Worm (Caenorhabditis elegans) whole organism, L4 larva: Measurements from ENCODE around the gene rpi-2.

Experiments
- D1046.2 ChIP-seq: fragments of 200-800 bp; sonication (Bioruptor generic); IDR thresholded peaks from 2 replicates; pipeline ENCODE4 v1.3.6; 2022; ENCODE audit warnings: missing genetic modification characterization, missing compliant biosample characterization
- F26F4.8 ChIP-seq: fragments of 200-800 bp; sonication (Bioruptor generic); conservative IDR thresholded peaks from 2 replicates; pipeline ENCODE4 v1.3.6; 2022; ENCODE audit warnings: missing genetic modification characterization, missing compliant biosample characterization
- R02D3.7 ChIP-seq: fragments of 150-350 bp; sonication (generic microtip); optimal IDR thresholded peaks from 3 replicates; lab custom pipeline; 2014; ENCODE audit warnings: missing biosample characterization, missing genetic modification characterization
- T26A8.4 ChIP-seq: fragments of 200-800 bp; sonication (Bioruptor generic); IDR thresholded peaks from 2 replicates; pipeline ENCODE4 v1.3.6; 2022; ENCODE audit warnings: missing genetic modification characterization, missing compliant biosample characterization
- Y105C5A.15 ChIP-seq: fragments of 200-800 bp; sonication (Bioruptor generic); IDR thresholded peaks from 2 replicates; pipeline ENCODE4 v1.3.6; 2022; ENCODE audit warnings: missing genetic modification characterization, missing compliant biosample characterization
- Y48G9A.11 ChIP-seq: fragments of 200-800 bp; sonication (Bioruptor generic); IDR thresholded peaks from 2 replicates; pipeline ENCODE4 v1.3.6; 2022; ENCODE audit warnings: missing genetic modification reagents, missing genetic modification characterization, missing compliant biosample characterization
- ZK337.2 ChIP-seq: fragments of 200-800 bp; sonication (Bioruptor generic); IDR thresholded peaks from 2 replicates; pipeline ENCODE4 v1.3.6; 2022; ENCODE audit warnings: missing genetic modification reagents, missing genetic modification characterization, missing compliant biosample characterization
- aha-1 ChIP-seq: fragments of 150-350 bp; peaks from one replicate; lab custom pipeline; 2014; ENCODE audit warnings: missing biosample characterization, missing genetic modification characterization
- ama-1 ChIP-seq: fragments of 150-350 bp; optimal IDR thresholded peaks from 2 replicates; lab custom pipeline; 2014; ENCODE audit warnings: inconsistent platforms, mixed read lengths
- ceh-44 ChIP-seq: fragments of 200-800 bp; sonication (Bioruptor generic); IDR thresholded peaks from 2 replicates; pipeline ENCODE4 v1.3.6; 2022; ENCODE audit warnings: missing genetic modification reagents, missing genetic modification characterization, missing compliant biosample characterization
- ceh-82 ChIP-seq: sonication (generic microtip); optimal IDR thresholded peaks from 2 replicates; lab custom pipeline; 2017; ENCODE audit warnings: missing biosample characterization, missing genetic modification characterization
- ces-1 ChIP-seq: fragments of 150-350 bp; sonication (generic microtip); optimal IDR thresholded peaks from 4 replicates; lab custom pipeline; 2014; ENCODE audit warnings: missing biosample characterization, missing genetic modification reagents, missing genetic modification characterization
- daf-12 ChIP-seq: fragments of 150-350 bp; optimal IDR thresholded peaks from 2 replicates; lab custom pipeline; 2014; ENCODE audit warnings: missing biosample characterization, missing genetic modification reagents, missing genetic modification characterization
- daf-19 ChIP-seq: fragments of 200-800 bp; sonication (Bioruptor generic); conservative IDR thresholded peaks from 2 replicates; pipeline ENCODE4 v1.3.6; 2022; ENCODE audit warnings: missing genetic modification characterization, missing compliant biosample characterization
- daf-8 ChIP-seq: fragments of 200-800 bp; sonication (Bioruptor generic); IDR thresholded peaks from 2 replicates; pipeline ENCODE4 v1.3.6; 2022; ENCODE audit warnings: missing genetic modification characterization, missing compliant biosample characterization
- dmd-8 ChIP-seq: fragments of 200-800 bp; sonication (Bioruptor generic); IDR thresholded peaks from 2 replicates; pipeline ENCODE4 v1.3.6; 2022; ENCODE audit warnings: missing genetic modification characterization, missing compliant biosample characterization
- dpl-1 ChIP-seq: fragments of 150-350 bp; optimal IDR thresholded peaks from 2 replicates; lab custom pipeline; 2014; ENCODE audit warnings: missing biosample characterization, missing genetic modification reagents, missing genetic modification characterization
- duxl-1 ChIP-seq: sonication (generic microtip); optimal IDR thresholded peaks from 2 replicates; lab custom pipeline; 2016; ENCODE audit warnings: mild to moderate bottlenecking, missing genetic modification characterization, moderate library complexity, missing compliant biosample characterization; ENCODE audit not compliant: poor library complexity
- dve-1 ChIP-seq: sonication (generic microtip); optimal IDR thresholded peaks from 2 replicates; lab custom pipeline; 2017; ENCODE audit warnings: antibody characterized with exemption, mild to moderate bottlenecking, missing genetic modification characterization, missing compliant biosample characterization; ENCODE audit not compliant: insufficient read depth
- egl-27 ChIP-seq: sonication (generic microtip); optimal IDR thresholded peaks from 3 replicates; lab custom pipeline; 2017; ENCODE audit warnings: missing biosample characterization, missing genetic modification reagents, missing genetic modification characterization
- egl-43 ChIP-seq: fragments of 200-800 bp; sonication (Bioruptor generic); IDR thresholded peaks from 2 replicates; pipeline ENCODE4 v1.3.6; 2022; ENCODE audit warnings: missing genetic modification reagents, missing genetic modification characterization, missing compliant biosample characterization
- fkh-10 ChIP-seq: fragments of 150-350 bp; optimal IDR thresholded peaks from 2 replicates; lab custom pipeline; 2014; ENCODE audit warnings: missing biosample characterization, missing genetic modification reagents, missing genetic modification characterization
- fos-1 ChIP-seq: fragments of 150-350 bp; optimal IDR thresholded peaks from 2 replicates; lab custom pipeline; 2014; ENCODE audit warnings: missing biosample characterization, missing genetic modification characterization
- hlh-11 ChIP-seq: fragments of 200-800 bp; sonication (Bioruptor generic); optimal IDR thresholded peaks from 2 replicates; lab custom pipeline; 2018; ENCODE audit warnings: mild to moderate bottlenecking, missing genetic modification characterization, missing compliant biosample characterization
- hlh-30 ChIP-seq: sonication (generic microtip); optimal IDR thresholded peaks from 2 replicates; lab custom pipeline; 2017; ENCODE audit warnings: antibody characterized with exemption, mild to moderate bottlenecking, missing genetic modification characterization, missing compliant biosample characterization; ENCODE audit not compliant: insufficient read depth
- lim-7 ChIP-seq: fragments of 200-800 bp; sonication (Bioruptor generic); IDR thresholded peaks from 2 replicates; pipeline ENCODE4 v1.3.6; 2022; ENCODE audit warnings: missing genetic modification characterization, missing compliant biosample characterization
- lin-15B ChIP-seq: fragments of 150-350 bp; sonication (generic microtip); optimal IDR thresholded peaks from 3 replicates; lab custom pipeline; 2014; ENCODE audit warnings: missing biosample characterization, missing genetic modification characterization
- lin-38 ChIP-seq: fragments of 200-800 bp; sonication (Bioruptor generic); IDR thresholded peaks from 2 replicates; pipeline ENCODE4 v1.3.6; 2022; ENCODE audit warnings: missing genetic modification reagents, missing genetic modification characterization, missing compliant biosample characterization
- madf-5 ChIP-seq, 2 experiments: fragments of 200-800 bp; sonication (Bioruptor generic); IDR thresholded peaks; 2 replicates each; pipeline ENCODE4 v1.3.6; 2022; ENCODE audit warnings: missing compliant biosample characterization in 2 of 2, missing genetic modification characterization in 2 of 2
- madf-9 ChIP-seq: fragments of 200-800 bp; sonication (Bioruptor generic); conservative IDR thresholded peaks from 2 replicates; pipeline ENCODE4 v1.3.6; 2022; ENCODE audit warnings: missing genetic modification reagents, missing genetic modification characterization, missing compliant biosample characterization
- mep-1 ChIP-seq: fragments of 150-350 bp; sonication (generic microtip); optimal IDR thresholded peaks from 3 replicates; lab custom pipeline; 2014; ENCODE audit warnings: missing biosample characterization, missing genetic modification characterization
- mes-2 ChIP-seq: sonication (generic microtip); optimal IDR thresholded peaks from 2 replicates; lab custom pipeline; 2016; ENCODE audit warnings: missing genotype, mild to moderate bottlenecking, missing genetic modification characterization, missing compliant biosample characterization; ENCODE audit not compliant: poor library complexity, severe bottlenecking
- nhr-111 ChIP-seq: fragments of 200-800 bp; sonication (Bioruptor generic); optimal IDR thresholded peaks from 2 replicates; lab custom pipeline; 2018; ENCODE audit warnings: mild to moderate bottlenecking, missing genetic modification characterization, missing compliant biosample characterization
- nhr-237 ChIP-seq: sonication (generic microtip); optimal IDR thresholded peaks from 2 replicates; lab custom pipeline; 2017; ENCODE audit warnings: missing biosample characterization, missing genetic modification characterization
- nhr-42 ChIP-seq: fragments of 200-800 bp; sonication (Bioruptor generic); IDR thresholded peaks from 2 replicates; pipeline ENCODE4 v1.3.6; 2022; ENCODE audit warnings: missing genetic modification characterization, missing compliant biosample characterization
- nhr-76 ChIP-seq: fragments of 150-350 bp; optimal IDR thresholded peaks from 2 replicates; lab custom pipeline; 2014; ENCODE audit warnings: missing biosample characterization, missing genetic modification characterization
- nhr-77 ChIP-seq: fragments of 150-350 bp; optimal IDR thresholded peaks from 2 replicates; lab custom pipeline; 2014; ENCODE audit warnings: missing biosample characterization, missing genetic modification characterization
- pha-4 ChIP-seq, 2 experiments: fragments of 150-350 bp in 1 of 2; fragments of 200-800 bp in 1 of 2; sonication (Bioruptor generic) in 1 of 2; IDR thresholded peaks in 1 of 2; optimal IDR thresholded peaks in 1 of 2; 2 replicates each; pipeline versions ENCODE4 v1.3.6 to Lab custom; 2014 to 2022; ENCODE audit warnings: missing genetic modification characterization in 2 of 2, missing genetic modification reagents in 2 of 2, missing biosample characterization in 1 of 2, missing compliant biosample characterization in 1 of 2
- rbr-2 ChIP-seq: sonication (generic microtip); optimal IDR thresholded peaks from 2 replicates; lab custom pipeline; 2016; ENCODE audit warnings: missing genotype, missing genetic modification characterization, missing compliant biosample characterization
- set-16 ChIP-seq: fragments of 200-800 bp; sonication (Bioruptor generic); IDR thresholded peaks from 2 replicates; pipeline ENCODE4 v1.3.6; 2022; ENCODE audit warnings: missing genetic modification reagents, missing genetic modification characterization, missing compliant biosample characterization
- skn-1 ChIP-seq: fragments of 150-350 bp; optimal IDR thresholded peaks from 2 replicates; lab custom pipeline; 2014; ENCODE audit warnings: missing biosample characterization, missing genetic modification characterization
- snpc-1.2 ChIP-seq: fragments of 200-800 bp; sonication (Bioruptor generic); IDR thresholded peaks from 2 replicates; pipeline ENCODE4 v1.3.6; 2022; ENCODE audit warnings: missing genetic modification reagents, missing genetic modification characterization, missing compliant biosample characterization
- tag-97 ChIP-seq: fragments of 200-800 bp; sonication (Bioruptor generic); IDR thresholded peaks from 2 replicates; pipeline ENCODE4 v1.3.6; 2022; ENCODE audit warnings: missing genetic modification characterization, missing compliant biosample characterization
- unc-39 ChIP-seq: sonication (generic microtip); optimal IDR thresholded peaks from 2 replicates; lab custom pipeline; 2017; ENCODE audit warnings: missing biosample characterization, missing genetic modification characterization
- unc-62 ChIP-seq, 3 experiments: fragments of 150-350 bp in 1 of 3; sonication (generic microtip); optimal IDR thresholded peaks in 2 of 3; peaks in 1 of 3; 1 replicate in 1 of 3; 2 replicates in 2 of 3; lab custom pipeline; 2014 to 2017; ENCODE audit warnings: missing biosample characterization in 3 of 3, missing genetic modification characterization in 3 of 3, missing genetic modification reagents in 3 of 3, missing genotype in 1 of 3
- zag-1 ChIP-seq: fragments of 150-350 bp; optimal IDR thresholded peaks from 2 replicates; lab custom pipeline; 2014; ENCODE audit warnings: missing biosample characterization, missing genetic modification characterization
- zfp-2 ChIP-seq: sonication (generic microtip); optimal IDR thresholded peaks from 2 replicates; lab custom pipeline; 2016; ENCODE audit warnings: mild to moderate bottlenecking, missing genetic modification characterization, missing compliant biosample characterization
- zfp-3 ChIP-seq: fragments of 200-800 bp; sonication (Bioruptor generic); conservative IDR thresholded peaks from 2 replicates; pipeline ENCODE4 v1.3.6; 2022; ENCODE audit warnings: missing genetic modification reagents, missing genetic modification characterization, missing compliant biosample characterization
- zip-11 ChIP-seq: fragments of 200-800 bp; sonication (Bioruptor generic); IDR thresholded peaks from 2 replicates; pipeline ENCODE4 v1.3.6; 2022; ENCODE audit warnings: missing genetic modification characterization, missing compliant biosample characterization
- zip-2 ChIP-seq: fragments of 150-350 bp; optimal IDR thresholded peaks from 2 replicates; lab custom pipeline; 2014; ENCODE audit warnings: missing biosample characterization, missing genetic modification characterization
- ztf-7 ChIP-seq: fragments of 150-350 bp; optimal IDR thresholded peaks from 2 replicates; lab custom pipeline; 2014; ENCODE audit warnings: missing biosample characterization, missing genetic modification characterization

Gene rpi-2

DNA sequence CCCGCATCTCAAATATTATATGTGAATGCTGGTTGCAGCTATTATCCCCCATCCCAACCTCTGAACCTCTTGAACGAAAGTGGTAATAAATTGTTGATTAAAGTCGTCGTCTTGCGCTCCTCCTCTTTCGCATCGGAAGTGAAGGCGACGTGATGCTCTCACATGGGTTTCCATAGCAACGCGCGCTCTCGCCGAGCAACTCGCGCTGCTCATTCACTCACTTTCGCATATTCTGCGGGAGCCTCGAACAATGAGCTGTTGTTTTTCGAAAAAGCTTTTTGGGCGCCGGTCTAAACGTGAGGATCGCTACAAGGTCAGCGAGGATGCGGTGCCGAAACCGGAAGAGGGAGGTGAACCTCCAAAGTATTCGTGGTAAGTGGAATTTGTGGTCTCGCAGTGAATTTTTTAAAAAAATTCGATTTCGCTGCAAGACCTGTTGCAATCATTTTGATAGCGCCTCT lies at the start of gene rpi-2:
Gene rpi-2 (plus strand): TSS at position 234 of the 461 bp plus-strand sequence.
- TF ChIP-seq Y105C5A.15 (GFP tag; lab: Robert Waterston, UW) (peak; percentile 84), unc-39 (tag; lab: Kevin White, UChicago) (no peak), daf-12 (no peak), tag-97 (GFP tag; lab: Robert Waterston, UW) (no peak), ceh-44 (0 out of 2 replicates have a peak, but pooled peaks have one; percentile 30), ces-1 (GFP tag; lab: Kevin White, UChicago) (no peak), dmd-8 (GFP tag; lab: Robert Waterston, UW) (peak; percentile 74; the same call in 1 of the 2 replicates), F26F4.8 (GFP tag; lab: Robert Waterston, UW) (0 out of 2 replicates have a peak, but pooled peaks have one; percentile 26), D1046.2 (GFP tag; lab: Robert Waterston, UW) (peak; percentile 71; the same call in 1 of the 2 replicates), zfp-3 (GFP tag; lab: Robert Waterston, UW) (no peak), snpc-1.2 (GFP tag; lab: Robert Waterston, UW) (peak; percentile 86), lin-15B (tag; lab: Kevin White, UChicago) (no peak), egl-43 (GFP tag; lab: Robert Waterston, UW) (peak; percentile 80), rbr-2 (tag; lab: Kevin White, UChicago) (peak; percentile 47), nhr-77 (no peak), daf-8 (GFP tag; lab: Robert Waterston, UW) (no peak), dve-1 (tag; lab: Kevin White, UChicago) (no peak), aha-1 (no peak), duxl-1 (peak; percentile 11), zip-2 (tag; lab: Kevin White, UChicago) (no peak), hlh-11 (tag; lab: Kevin White, UChicago) (no peak), lin-38 (peak; percentile 88), fkh-10 (GFP tag; lab: Kevin White, UChicago) (no peak), egl-27 (no peak), zfp-2 (tag; lab: Kevin White, UChicago) (no peak), mep-1 (peak; percentile 13), nhr-42 (GFP tag; lab: Robert Waterston, UW) (no peak), zip-11 (0 out of 2 replicates have a peak, but pooled peaks have one; percentile 23), ztf-7 (tag; lab: Kevin White, UChicago) (no peak), ama-1 (lab: Kevin White, UChicago) (peak; percentile 87), T26A8.4 (peak; percentile 57), daf-19 (no peak), skn-1 (tag; lab: Kevin White, UChicago) (no peak), madf-5 (GFP tag; IDR thresholded peaks at IDR 0.05; lab: Robert Waterston, UW) (peak in 1 of 2 experiments; percentile 80; a peak in 1 of 4 replicates), set-16 (GFP tag; lab: Robert Waterston, UW) (no peak; the same call in 1 of the 2 replicates), nhr-237 (tag; lab: Kevin White, UChicago) (no peak), R02D3.7 (no peak), zag-1 (tag; lab: Kevin White, UChicago) (no peak), ZK337.2 (GFP tag; lab: Robert Waterston, UW) (no peak), fos-1 (no peak), nhr-111 (no peak), mes-2 (tag; lab: Kevin White, UChicago) (peak; percentile 42), nhr-76 (tag; lab: Kevin White, UChicago) (no peak), lim-7 (GFP tag; lab: Robert Waterston, UW) (peak; percentile 70), Y48G9A.11 (GFP tag; lab: Robert Waterston, UW) (peak; percentile 82), pha-4 (GFP tag; IDR thresholded peaks at IDR 0.05; lab: Robert Waterston, UW) (peak; percentile 89), pha-4 (tag; optimal IDR thresholded peaks at IDR 0.05; lab: Kevin White, UChicago) (no peak), ceh-82 (tag; lab: Kevin White, UChicago) (no peak), madf-9 (no peak; the same call in 1 of the 2 replicates), dpl-1 (GFP tag; lab: Kevin White, UChicago) (no peak), unc-62 (GFP tag; optimal IDR thresholded peaks at IDR 0.05 in 1 of 2; lab: Kevin White, UChicago) (peak in 1 of 2 experiments; percentile 92), unc-62 (tag; optimal IDR thresholded peaks at IDR 0.05; lab: Kevin White, UChicago) (no peak), hlh-30 (no peak)
